Worm (Caenorhabditis elegans): ENCODE results near the gene ddx-15.

ddx-15 gene

ce11 chrIII:5630350-5630749 is 38.8 kb upstream of the ddx-15 start:
- no peak for TF ChIP-seq lin-40 (tag; optimal IDR thresholded peaks at IDR 0.05)
- TF ChIP-seq F49E8.2 (tag; optimal IDR thresholded peaks at IDR 0.05; ENCODE audit: insufficient read depth), result no peak
- TF ChIP-seq D2030.7 (GFP tag; IDR thresholded peaks at IDR 0.05), result no peak
- TF ChIP-seq F23B12.7 (tag; optimal IDR thresholded peaks at IDR 0.05; ENCODE audit: insufficient read depth), result no peak

- TF ChIP-seq Y67H2A.10 (GFP tag; conservative IDR thresholded peaks at IDR 0.05) (no peak), let-607 (tag; optimal IDR thresholded peaks at IDR 0.05) (no peak), ztf-26 (tag; optimal IDR thresholded peaks at IDR 0.05) (no peak), B0035.1 (tag; optimal IDR thresholded peaks at IDR 0.05) (no peak), lag-1 (GFP tag; IDR thresholded peaks at IDR 0.05) (no peak), attf-3 (GFP tag; conservative IDR thresholded peaks at IDR 0.05) (no peak), dpl-1 (GFP tag; optimal IDR thresholded peaks at IDR 0.05) (no peak), K12H6.12 (tag; optimal IDR thresholded peaks at IDR 0.05) (no peak), ceh-100 (GFP tag; IDR thresholded peaks at IDR 0.05) (no peak), Y53G8AR.9 (GFP tag; conservative IDR thresholded peaks at IDR 0.05) (no peak), bed-2 (GFP tag; IDR thresholded peaks at IDR 0.05) (no peak), sdz-38 (tag; optimal IDR thresholded peaks at IDR 0.05) (no peak), ceh-79 (tag; optimal IDR thresholded peaks at IDR 0.05) (no peak), attf-5 (GFP tag; optimal IDR thresholded peaks at IDR 0.05) (no peak), T07F8.4 (tag; optimal IDR thresholded peaks at IDR 0.05) (no peak), madf-6 (GFP tag; IDR thresholded peaks at IDR 0.05) (no peak), mel-28 (tag; optimal IDR thresholded peaks at IDR 0.05; ENCODE audit: borderline replicate concordance) (no peak), F57A8.1 (GFP tag; optimal IDR thresholded peaks at IDR 0.05) (no peak)
Measured at ce11 chrIII:5629225-5629624, 37.7 kb upstream of the ddx-15 start.

ce11 chrIII:5627532-5627931 is 36.0 kb upstream of the ddx-15 start:
- TF ChIP-seq aptf-2 (GFP tag; conservative IDR thresholded peaks at IDR 0.05), result 0 out of 2 replicates have a peak, but pooled peaks have one; percentile 5

- TF ChIP-seq F37B4.10 (GFP tag; IDR thresholded peaks at IDR 0.05) (no peak), sea-2 (GFP tag; IDR thresholded peaks at IDR 0.05) (no peak), ets-4 (GFP tag; optimal IDR thresholded peaks at IDR 0.05) (no peak), aptf-2 (GFP tag; conservative IDR thresholded peaks at IDR 0.05) (no peak), cebp-1 (GFP tag; IDR thresholded peaks at IDR 0.05) (no peak), cebp-1 (tag; optimal IDR thresholded peaks at IDR 0.05) (no peak), Y79H2A.3 (GFP tag; conservative IDR thresholded peaks at IDR 0.05) (no peak), ccch-3 (GFP tag; optimal IDR thresholded peaks at IDR 0.05) (no peak), ekl-4 (GFP tag; IDR thresholded peaks at IDR 0.05) (no peak), Y56A3A.18 (GFP tag; IDR thresholded peaks at IDR 0.05) (no peak), mxl-1 (tag; optimal IDR thresholded peaks at IDR 0.05) (no peak), ztf-28 (GFP tag; IDR thresholded peaks at IDR 0.05) (no peak)
Measured at ce11 chrIII:5624835-5625234, 33.3 kb upstream of the ddx-15 start, which contains the start of gene daf-4. TSS of gene daf-4 (plus strand) at chrIII:5625135.

- TF ChIP-seq egl-44 (GFP tag; IDR thresholded peaks at IDR 0.05), result no peak
- no peak for TF ChIP-seq Y53G8AR.9 (GFP tag; conservative IDR thresholded peaks at IDR 0.05)
- no peak for TF ChIP-seq B0035.1 (tag; optimal IDR thresholded peaks at IDR 0.05)
- TF ChIP-seq zfh-2 (GFP tag; conservative IDR thresholded peaks at IDR 0.05), result 0 out of 2 replicates have a peak, but pooled peaks have one; percentile 33
Measured at ce11 chrIII:5623418-5623817, 31.9 kb upstream of the ddx-15 start.

Data from whole organism, young adult.